Worm (Caenorhabditis elegans) whole organism, L4 larva: Measurements from ENCODE around the gene F14H12.2.

Experiments used
- F10B5.3 ChIP-seq: sonication (generic microtip); optimal IDR thresholded peaks from 2 replicates; lab custom pipeline; 2016; ENCODE audit warnings: mild to moderate bottlenecking, missing genetic modification characterization, missing compliant biosample characterization
- F37D6.2 ChIP-seq: sonication (generic microtip); optimal IDR thresholded peaks from 2 replicates; lab custom pipeline; 2016; ENCODE audit warnings: mild to moderate bottlenecking, missing genetic modification characterization, missing compliant biosample characterization
- F49E8.2 ChIP-seq: sonication (generic microtip); optimal IDR thresholded peaks from 2 replicates; lab custom pipeline; 2016; ENCODE audit warnings: missing compliant biosample characterization, mild to moderate bottlenecking, missing genetic modification characterization, borderline replicate concordance
- Y105C5A.15 ChIP-seq: fragments of 200-800 bp; sonication (Bioruptor generic); IDR thresholded peaks from 2 replicates; pipeline ENCODE4 v1.3.6; 2022; ENCODE audit warnings: missing genetic modification characterization, missing compliant biosample characterization
- aly-2 ChIP-seq: sonication (generic microtip); optimal IDR thresholded peaks from 2 replicates; lab custom pipeline; 2018; ENCODE audit warnings: missing biosample characterization, missing genetic modification characterization
- ama-1 ChIP-seq: fragments of 150-350 bp; optimal IDR thresholded peaks from 2 replicates; lab custom pipeline; 2014; ENCODE audit warnings: inconsistent platforms, mixed read lengths
- arid-1 ChIP-seq: fragments of 200-800 bp; sonication (Bioruptor generic); conservative IDR thresholded peaks from 2 replicates; pipeline ENCODE4 v1.3.6; 2022; ENCODE audit warnings: missing genetic modification reagents, missing genetic modification characterization, missing compliant biosample characterization
- ceh-32 ChIP-seq: sonication (generic microtip); optimal IDR thresholded peaks from 2 replicates; lab custom pipeline; 2016; ENCODE audit warnings: mild to moderate bottlenecking, missing genetic modification characterization, missing compliant biosample characterization; ENCODE audit not compliant: poor library complexity
- ceh-62 ChIP-seq: sonication (generic microtip); optimal IDR thresholded peaks from 2 replicates; lab custom pipeline; 2017; ENCODE audit warnings: missing biosample characterization, missing genetic modification characterization
- ceh-82 ChIP-seq: sonication (generic microtip); optimal IDR thresholded peaks from 2 replicates; lab custom pipeline; 2017; ENCODE audit warnings: missing biosample characterization, missing genetic modification characterization
- ces-1 ChIP-seq: fragments of 150-350 bp; sonication (generic microtip); optimal IDR thresholded peaks from 4 replicates; lab custom pipeline; 2014; ENCODE audit warnings: missing biosample characterization, missing genetic modification reagents, missing genetic modification characterization
- daf-16 ChIP-seq, 3 experiments: sonication (generic microtip); optimal IDR thresholded peaks; 2 replicates each; lab custom pipeline; 2016 to 2017; ENCODE audit warnings: missing genetic modification characterization in 3 of 3, missing genetic modification reagents in 3 of 3, mild to moderate bottlenecking in 2 of 3, missing compliant biosample characterization in 2 of 3, missing biosample characterization in 1 of 3, moderate library complexity in 1 of 3
- daf-8 ChIP-seq: fragments of 200-800 bp; sonication (Bioruptor generic); IDR thresholded peaks from 2 replicates; pipeline ENCODE4 v1.3.6; 2022; ENCODE audit warnings: missing genetic modification characterization, missing compliant biosample characterization
- dmd-9 ChIP-seq: fragments of 200-800 bp; sonication (Bioruptor generic); IDR thresholded peaks from 2 replicates; pipeline ENCODE4 v1.3.6; 2022; ENCODE audit warnings: missing genetic modification reagents, missing genetic modification characterization, missing compliant biosample characterization
- dve-1 ChIP-seq: sonication (generic microtip); optimal IDR thresholded peaks from 2 replicates; lab custom pipeline; 2017; ENCODE audit warnings: antibody characterized with exemption, mild to moderate bottlenecking, missing genetic modification characterization, missing compliant biosample characterization; ENCODE audit not compliant: insufficient read depth
- hif-1 ChIP-seq, 2 experiments: sonication (generic microtip); optimal IDR thresholded peaks; 2 replicates each; lab custom pipeline; 2016 to 2017; ENCODE audit warnings: missing compliant biosample characterization in 2 of 2, missing genetic modification characterization in 2 of 2, missing genetic modification reagents in 2 of 2, missing genotype in 2 of 2, mild to moderate bottlenecking in 1 of 2
- hlh-11 ChIP-seq: fragments of 200-800 bp; sonication (Bioruptor generic); optimal IDR thresholded peaks from 2 replicates; lab custom pipeline; 2018; ENCODE audit warnings: mild to moderate bottlenecking, missing genetic modification characterization, missing compliant biosample characterization
- hlh-30 ChIP-seq: sonication (generic microtip); optimal IDR thresholded peaks from 2 replicates; lab custom pipeline; 2017; ENCODE audit warnings: antibody characterized with exemption, mild to moderate bottlenecking, missing genetic modification characterization, missing compliant biosample characterization; ENCODE audit not compliant: insufficient read depth
- jun-1 ChIP-seq: fragments of 150-350 bp; optimal IDR thresholded peaks from 2 replicates; lab custom pipeline; 2014; ENCODE audit warnings: missing biosample characterization, missing genetic modification reagents, missing genetic modification characterization
- lim-7 ChIP-seq: fragments of 200-800 bp; sonication (Bioruptor generic); IDR thresholded peaks from 2 replicates; pipeline ENCODE4 v1.3.6; 2022; ENCODE audit warnings: missing genetic modification characterization, missing compliant biosample characterization
- lin-1 ChIP-seq: fragments of 200-800 bp; sonication (Bioruptor generic); IDR thresholded peaks from 2 replicates; pipeline ENCODE4 v1.3.6; 2022; ENCODE audit warnings: missing genetic modification reagents, missing genetic modification characterization, missing compliant biosample characterization
- lin-39 ChIP-seq: fragments of 150-350 bp; optimal IDR thresholded peaks from 2 replicates; lab custom pipeline; 2014; ENCODE audit warnings: missing biosample characterization, missing genetic modification reagents, missing genetic modification characterization
- lir-3 ChIP-seq: sonication (generic microtip); optimal IDR thresholded peaks from 2 replicates; lab custom pipeline; 2016; ENCODE audit warnings: mild to moderate bottlenecking, missing genetic modification characterization, missing compliant biosample characterization
- madf-5 ChIP-seq, 2 experiments: fragments of 200-800 bp; sonication (Bioruptor generic); IDR thresholded peaks; 2 replicates each; pipeline ENCODE4 v1.3.6; 2022; ENCODE audit warnings: missing compliant biosample characterization in 2 of 2, missing genetic modification characterization in 2 of 2
- mdt-29 ChIP-seq: fragments of 200-800 bp; sonication (Bioruptor generic); IDR thresholded peaks from 2 replicates; pipeline ENCODE4 v1.3.6; 2022; ENCODE audit warnings: missing genetic modification reagents, missing genetic modification characterization, missing compliant biosample characterization
- mxl-2 ChIP-seq: fragments of 200-800 bp; sonication (Bioruptor generic); conservative IDR thresholded peaks from 2 replicates; pipeline ENCODE4 v1.3.6; 2022; ENCODE audit warnings: missing genetic modification reagents, missing genetic modification characterization, missing compliant biosample characterization
- mxl-3 ChIP-seq: fragments of 200-800 bp; sonication (Bioruptor generic); optimal IDR thresholded peaks from 2 replicates; lab custom pipeline; 2018; ENCODE audit warnings: mild to moderate bottlenecking, missing genetic modification characterization, missing compliant biosample characterization
- nhr-11 ChIP-seq: fragments of 150-350 bp; optimal IDR thresholded peaks from 2 replicates; lab custom pipeline; 2014; ENCODE audit warnings: missing biosample characterization, missing genetic modification characterization
- nhr-48 ChIP-seq: sonication (generic microtip); optimal IDR thresholded peaks from 2 replicates; lab custom pipeline; 2016; ENCODE audit warnings: mild to moderate bottlenecking, missing genetic modification characterization, missing compliant biosample characterization
- nhr-6 ChIP-seq: fragments of 150-350 bp; optimal IDR thresholded peaks from 2 replicates; lab custom pipeline; 2014; ENCODE audit warnings: missing biosample characterization, missing genetic modification characterization
- nhr-76 ChIP-seq: fragments of 150-350 bp; optimal IDR thresholded peaks from 2 replicates; lab custom pipeline; 2014; ENCODE audit warnings: missing biosample characterization, missing genetic modification characterization
- pqm-1 ChIP-seq: sonication (generic microtip); optimal IDR thresholded peaks from 2 replicates; lab custom pipeline; 2017; ENCODE audit warnings: missing biosample characterization, missing genetic modification characterization
- rbr-2 ChIP-seq: sonication (generic microtip); optimal IDR thresholded peaks from 2 replicates; lab custom pipeline; 2016; ENCODE audit warnings: missing genotype, missing genetic modification characterization, missing compliant biosample characterization
- saeg-2 ChIP-seq: fragments of 200-800 bp; sonication (Bioruptor generic); IDR thresholded peaks from 2 replicates; pipeline ENCODE4 v1.3.6; 2022; ENCODE audit warnings: missing genetic modification reagents, missing genetic modification characterization, missing compliant biosample characterization
- spr-1 ChIP-seq: sonication (generic microtip); optimal IDR thresholded peaks from 2 replicates; lab custom pipeline; 2016; ENCODE audit warnings: mild to moderate bottlenecking, missing genetic modification characterization, missing compliant biosample characterization
- unc-130 ChIP-seq: sonication (generic microtip); optimal IDR thresholded peaks from 2 replicates; lab custom pipeline; 2016; ENCODE audit warnings: missing genetic modification reagents, missing genetic modification characterization, missing compliant biosample characterization

F14H12.2 gene

DNA sequence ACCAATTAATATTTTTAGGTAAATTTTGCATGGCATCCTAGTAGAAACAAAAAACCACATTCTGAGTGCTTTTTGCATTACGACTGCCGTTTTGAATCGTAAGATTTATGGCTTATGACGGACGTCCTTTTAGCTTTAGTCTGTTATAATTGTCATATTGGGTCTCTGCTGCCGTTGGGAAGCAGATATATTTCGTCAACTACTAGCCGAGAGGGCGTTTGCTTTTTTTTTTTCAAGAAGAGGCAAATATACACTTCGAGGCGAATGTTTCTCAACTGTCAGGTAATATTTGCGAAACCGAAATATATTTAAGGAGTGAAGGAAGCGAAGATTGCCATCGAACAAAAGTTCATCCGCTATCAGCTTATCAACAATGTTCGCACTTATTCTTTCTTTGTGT is 6.4 kb upstream of the F14H12.2 start, which contains the start of gene F14H12.3:
TSS of gene F14H12.3 (plus strand) at position 301 of the 400 bp plus-strand sequence.
- no peak for TF ChIP-seq ces-1
- TF ChIP-seq nhr-6: no peak
- no peak for TF ChIP-seq lin-1 (GFP tag; lab: Robert Waterston, UW)
- TF ChIP-seq spr-1 (tag; lab: Kevin White, UChicago): no peak
- no peak for TF ChIP-seq ceh-82 (tag; lab: Kevin White, UChicago)
- no peak for TF ChIP-seq Y105C5A.15 (GFP tag; lab: Robert Waterston, UW)
- no peak for TF ChIP-seq F49E8.2 (tag; lab: Kevin White, UChicago)
- TF ChIP-seq mxl-3 (GFP tag; lab: Kevin White, UChicago): no peak
- no peak for TF ChIP-seq hlh-11 (tag; lab: Kevin White, UChicago)
- TF ChIP-seq hif-1 (tag; optimal IDR thresholded peaks at IDR 0.05; lab: Kevin White, UChicago): no peak
- no peak for TF ChIP-seq jun-1 (tag; lab: Kevin White, UChicago)

DNA sequence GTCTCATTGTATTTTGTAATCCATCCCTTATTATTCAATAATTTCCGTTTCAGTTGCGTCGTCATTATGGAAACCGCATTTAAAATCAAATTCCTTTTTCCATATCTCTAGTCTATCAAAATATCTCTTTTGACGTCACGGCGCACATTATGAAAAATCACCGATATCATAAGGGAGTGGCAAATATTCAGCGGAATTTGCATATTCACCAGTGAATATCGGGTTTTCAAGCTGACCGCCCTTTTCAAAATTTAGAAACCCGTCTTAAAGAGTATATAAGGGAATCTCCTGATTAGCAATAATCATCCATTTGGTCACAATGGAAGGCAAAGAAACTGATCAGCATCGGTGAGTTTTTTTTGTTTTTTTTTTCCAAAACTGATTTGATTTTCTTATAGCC is 3.0 kb downstream of the F14H12.2 start, which contains the start of gene col-165:
TSS of gene col-165 (plus strand) at position 301 of the 400 bp plus-strand sequence.
- no peak for TF ChIP-seq madf-5 (GFP tag; IDR thresholded peaks at IDR 0.05; lab: Robert Waterston, UW)
- TF ChIP-seq hif-1 (tag; optimal IDR thresholded peaks at IDR 0.05; lab: Kevin White, UChicago): no peak
- no peak for TF ChIP-seq ceh-32 (tag; lab: Kevin White, UChicago)
- TF ChIP-seq unc-130 (GFP tag; lab: Kevin White, UChicago): no peak
- no peak for TF ChIP-seq rbr-2 (tag; lab: Kevin White, UChicago)
- no peak for TF ChIP-seq ama-1 (lab: Kevin White, UChicago)
- TF ChIP-seq dmd-9 (GFP tag; lab: Robert Waterston, UW): no peak
- no peak for TF ChIP-seq F10B5.3
- TF ChIP-seq hlh-30 (tag; lab: Kevin White, UChicago): no peak
- TF ChIP-seq mxl-2 (GFP tag; lab: Robert Waterston, UW): no peak

DNA sequence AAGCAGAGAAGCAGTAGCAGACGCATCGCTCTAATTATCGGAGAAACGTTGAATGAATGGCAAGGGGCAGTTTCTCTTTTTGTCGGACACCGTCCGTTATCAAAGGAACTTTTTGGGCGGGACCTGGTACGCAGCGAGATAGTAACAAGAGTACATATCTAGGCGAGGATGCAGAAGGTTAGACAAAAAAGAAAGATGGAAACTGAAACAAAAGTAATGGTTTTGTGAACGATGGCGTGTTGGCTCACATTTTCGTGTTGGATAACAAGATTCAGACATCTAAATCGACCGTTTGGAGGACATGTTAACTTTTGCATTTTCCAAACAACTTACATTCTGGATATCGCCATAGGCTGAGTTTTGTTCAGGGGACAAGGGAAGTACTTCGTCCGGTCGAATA is 7.2 kb downstream of the F14H12.2 start, which contains the start of gene F14H12.6:
TSS of gene F14H12.6 (minus strand) at position 101 of the 400 bp plus-strand sequence.
- TF ChIP-seq unc-130 (GFP tag; lab: Kevin White, UChicago) (no peak), nhr-48 (tag; lab: Kevin White, UChicago) (no peak), daf-16 (GFP tag; optimal IDR thresholded peaks at IDR 0.05; lab: Kevin White, UChicago) (no peak), daf-16 (tag; optimal IDR thresholded peaks at IDR 0.05; lab: Kevin White, UChicago) (no peak), dve-1 (tag; lab: Kevin White, UChicago) (no peak), ces-1 (no peak), saeg-2 (GFP tag; lab: Robert Waterston, UW) (no peak), daf-8 (GFP tag; lab: Robert Waterston, UW) (no peak), lir-3 (tag; lab: Kevin White, UChicago) (no peak), nhr-76 (tag; lab: Kevin White, UChicago) (no peak), F10B5.3 (no peak), arid-1 (GFP tag; lab: Robert Waterston, UW) (no peak), lin-39 (no peak), ceh-62 (no peak), lim-7 (GFP tag; lab: Robert Waterston, UW) (no peak), nhr-11 (no peak), pqm-1 (tag; lab: Kevin White, UChicago) (no peak), mdt-29 (GFP tag; lab: Robert Waterston, UW) (no peak), aly-2 (no peak), F37D6.2 (tag; lab: Kevin White, UChicago) (no peak)
- TF ChIP-seq, all 104 proteins: peak for 0
